Fruit fly (Drosophila melanogaster) whole organism, adult: ENCODE data around the gene SmydA-8.

Experiments used
- CG11617 ChIP-seq: fragments of 200-800 bp; sonication (Bioruptor generic); optimal IDR thresholded peaks from 2 replicates; lab custom pipeline; 2017; ENCODE audit warnings: mild to moderate bottlenecking, missing biosample characterization, missing genetic modification reagents, missing genetic modification characterization
- CG33017 ChIP-seq: fragments of 200-800 bp; sonication (Bioruptor generic); optimal IDR thresholded peaks from 2 replicates; lab custom pipeline; 2018; ENCODE audit warnings: missing biosample characterization, mild to moderate bottlenecking, missing genetic modification characterization, moderate library complexity
- CG5204 ChIP-seq: fragments of 200-800 bp; sonication (Bioruptor generic); optimal IDR thresholded peaks from 2 replicates; lab custom pipeline; 2016; ENCODE audit warnings: missing biosample characterization, missing genetic modification characterization
- CG7101 ChIP-seq: fragments of 200-800 bp; sonication (Bioruptor generic); optimal IDR thresholded peaks from 2 replicates; lab custom pipeline; 2018; ENCODE audit warnings: missing biosample characterization, mild to moderate bottlenecking, missing genetic modification characterization, moderate library complexity
- Clk ChIP-seq: fragments of 200-800 bp; sonication (Bioruptor generic); optimal IDR thresholded peaks from 2 replicates; lab custom pipeline; 2017; ENCODE audit warnings: missing biosample characterization, missing genetic modification characterization
- Crg-1 ChIP-seq: fragments of 200-800 bp; sonication (Bioruptor generic); optimal IDR thresholded peaks from 2 replicates; lab custom pipeline; 2016; ENCODE audit warnings: missing biosample characterization, missing genetic modification characterization
- Mnt ChIP-seq: fragments of 200-800 bp; sonication (Bioruptor generic); optimal IDR thresholded peaks from 2 replicates; lab custom pipeline; 2016; ENCODE audit warnings: missing biosample characterization, mild to moderate bottlenecking, missing genetic modification characterization
- bab1 ChIP-seq: fragments of 200-800 bp; sonication (Bioruptor generic); optimal IDR thresholded peaks from 3 replicates; lab custom pipeline; 2019; ENCODE audit warnings: missing biosample characterization, mild to moderate bottlenecking, missing genetic modification characterization, moderate library complexity
- cic ChIP-seq: fragments of 200-800 bp; sonication (Bioruptor generic); optimal IDR thresholded peaks from 2 replicates; lab custom pipeline; 2017; ENCODE audit warnings: missing biosample characterization, mild to moderate bottlenecking, missing genetic modification characterization, moderate library complexity
- kay ChIP-seq: fragments of 200-800 bp; sonication (Bioruptor generic); peaks from one replicate; lab custom pipeline; 2016; ENCODE audit warnings: missing biosample characterization, missing genetic modification characterization, borderline replicate concordance
- ovo ChIP-seq: fragments of 200-800 bp; sonication (Bioruptor generic); optimal IDR thresholded peaks from 2 replicates; lab custom pipeline; 2016; ENCODE audit warnings: missing biosample characterization, missing genetic modification characterization
- pad ChIP-seq: fragments of 200-800 bp; sonication (Bioruptor generic); optimal IDR thresholded peaks from 3 replicates; lab custom pipeline; 2017; ENCODE audit warnings: missing biosample characterization, missing genetic modification characterization, mild to moderate bottlenecking, moderate library complexity, missing genetic modification reagents

- TF ChIP-seq Mnt (peak; percentile 14), CG7101 (tag; lab: Kevin White, UChicago) (no peak), ovo (no peak), CG5204 (GFP tag; lab: Kevin White, UChicago) (no peak), kay (GFP tag; lab: Kevin White, UChicago) (no peak), cic (peak; percentile 53), CG11617 (GFP tag; lab: Kevin White, UChicago) (no peak), Clk (no peak), Crg-1 (GFP tag; lab: Kevin White, UChicago) (no peak), pad (peak; percentile 10), bab1 (GFP tag; lab: Kevin White, UChicago) (no peak), CG33017 (tag; lab: Kevin White, UChicago) (no peak)
Observed at dm6 chrX:2199303-2199702, 14.3 kb downstream of the SmydA-8 start.
